Fruit fly (Drosophila melanogaster) whole organism, prepupa: ENCODE data around the gene Ak1.

ENCODE experiments used
- CG11762 ChIP-seq: fragments of 200-800 bp; sonication (Bioruptor generic); optimal IDR thresholded peaks from 3 replicates; lab custom pipeline; 2016; ENCODE audit warnings: missing biosample characterization, missing genetic modification characterization; ENCODE audit not compliant: insufficient read depth
- CG11902 ChIP-seq: fragments of 200-800 bp; sonication (Bioruptor generic); optimal IDR thresholded peaks from 3 replicates; lab custom pipeline; 2016; ENCODE audit warnings: missing biosample characterization, missing genetic modification characterization
- CG15336 ChIP-seq: fragments of 200-800 bp; sonication (Bioruptor generic); IDR thresholded peaks from 2 replicates; pipeline ENCODE4 v1.3.6; 2022; ENCODE audit warnings: missing biosample characterization, missing genetic modification characterization
- CG1621 ChIP-seq: fragments of 200-800 bp; sonication (Bioruptor generic); optimal IDR thresholded peaks from 3 replicates; lab custom pipeline; 2018; ENCODE audit warnings: missing biosample characterization, mild to moderate bottlenecking, missing genetic modification characterization
- CG31627 ChIP-seq: fragments of 200-800 bp; sonication (Bioruptor generic); optimal IDR thresholded peaks from 3 replicates; lab custom pipeline; 2016; ENCODE audit warnings: missing biosample characterization, missing genetic modification characterization
- CG32006 ChIP-seq: fragments of 200-800 bp; sonication (Bioruptor generic); optimal IDR thresholded peaks from 3 replicates; lab custom pipeline; 2017; ENCODE audit warnings: missing biosample characterization, mild to moderate bottlenecking, missing genetic modification characterization
- CG34406 ChIP-seq: fragments of 200-800 bp; sonication (Bioruptor generic); optimal IDR thresholded peaks from 3 replicates; lab custom pipeline; 2016; ENCODE audit warnings: missing biosample characterization, missing genetic modification characterization
- CG3919 ChIP-seq: fragments of 200-800 bp; sonication (Bioruptor generic); optimal IDR thresholded peaks from 3 replicates; lab custom pipeline; 2016; ENCODE audit warnings: missing biosample characterization, missing genetic modification characterization
- CG4318 ChIP-seq: fragments of 200-800 bp; sonication (Bioruptor generic); optimal IDR thresholded peaks from 3 replicates; lab custom pipeline; 2017; ENCODE audit warnings: missing biosample characterization, mild to moderate bottlenecking, missing genetic modification characterization
- CG6163 ChIP-seq: fragments of 200-800 bp; sonication (Bioruptor generic); IDR thresholded peaks from 3 replicates; pipeline ENCODE4 v1.3.6; 2022; ENCODE audit warnings: missing biosample characterization, missing genetic modification characterization
- CG6792 ChIP-seq: fragments of 200-800 bp; sonication (Bioruptor generic); optimal IDR thresholded peaks from 3 replicates; lab custom pipeline; 2016; ENCODE audit warnings: missing biosample characterization, missing genetic modification characterization
- CG6808 ChIP-seq: fragments of 200-800 bp; sonication (Bioruptor generic); optimal IDR thresholded peaks from 3 replicates; lab custom pipeline; 2017; ENCODE audit warnings: missing biosample characterization, missing genetic modification characterization, mild to moderate bottlenecking, moderate library complexity, missing genetic modification reagents
- CG7368 ChIP-seq: fragments of 200-800 bp; sonication (Bioruptor generic); optimal IDR thresholded peaks from 3 replicates; lab custom pipeline; 2016; ENCODE audit warnings: missing biosample characterization, missing genetic modification characterization
- CG8119 ChIP-seq: fragments of 200-800 bp; sonication (Bioruptor generic); IDR thresholded peaks from 3 replicates; pipeline ENCODE4 v1.3.6; 2022; ENCODE audit warnings: missing biosample characterization, missing genetic modification characterization
- CG9139 ChIP-seq: fragments of 200-800 bp; sonication (Bioruptor generic); optimal IDR thresholded peaks from 3 replicates; lab custom pipeline; 2017; ENCODE audit warnings: missing biosample characterization, mild to moderate bottlenecking, missing genetic modification characterization
- Eip75B ChIP-seq: fragments of 200-800 bp; sonication (Bioruptor generic); optimal IDR thresholded peaks from 3 replicates; lab custom pipeline; 2016; ENCODE audit warnings: missing biosample characterization, missing genetic modification characterization
- Eip78C ChIP-seq: fragments of 200-800 bp; sonication (Bioruptor generic); peaks from one replicate; lab custom pipeline; 2016; ENCODE audit warnings: missing biosample characterization, missing genetic modification characterization
- Eip93F ChIP-seq: fragments of 200-800 bp; sonication (Bioruptor generic); optimal IDR thresholded peaks from 2 replicates; lab custom pipeline; 2016; ENCODE audit warnings: missing biosample characterization, mild to moderate bottlenecking, missing genetic modification characterization
- Ets96B ChIP-seq: fragments of 200-800 bp; optimal IDR thresholded peaks from 2 replicates; lab custom pipeline; 2019; ENCODE audit warnings: missing biosample characterization, mild to moderate bottlenecking, missing genetic modification characterization, moderate library complexity
- Gug ChIP-seq: fragments of 200-800 bp; sonication (Bioruptor generic); IDR thresholded peaks from 2 replicates; pipeline ENCODE4 v1.3.6; 2022; ENCODE audit warnings: missing biosample characterization, missing genetic modification characterization
- Hr4 ChIP-seq: fragments of 200-800 bp; sonication (Bioruptor generic); optimal IDR thresholded peaks from 3 replicates; lab custom pipeline; 2016; ENCODE audit warnings: missing biosample characterization, missing genetic modification characterization
- Lpt ChIP-seq: fragments of 200-800 bp; sonication (Bioruptor generic); optimal IDR thresholded peaks from 3 replicates; lab custom pipeline; 2016; ENCODE audit warnings: missing biosample characterization, missing genetic modification characterization
- OdsH ChIP-seq: fragments of 200-800 bp; sonication (Bioruptor generic); optimal IDR thresholded peaks from 3 replicates; lab custom pipeline; 2016; ENCODE audit warnings: missing biosample characterization, missing genetic modification characterization
- Smox ChIP-seq: fragments of 200-800 bp; sonication (Bioruptor generic); optimal IDR thresholded peaks from 3 replicates; lab custom pipeline; 2016; ENCODE audit warnings: missing biosample characterization, missing genetic modification characterization
- Sox102F ChIP-seq: fragments of 200-800 bp; sonication (Bioruptor generic); optimal IDR thresholded peaks from 2 replicates; lab custom pipeline; 2016; ENCODE audit warnings: missing biosample characterization, mild to moderate bottlenecking, missing genetic modification characterization
- Sox15 ChIP-seq: fragments of 200-800 bp; sonication (Bioruptor generic); optimal IDR thresholded peaks from 3 replicates; lab custom pipeline; 2016; ENCODE audit warnings: missing biosample characterization, missing genetic modification characterization
- acj6 ChIP-seq: fragments of 200-800 bp; sonication (Bioruptor generic); optimal IDR thresholded peaks from 3 replicates; lab custom pipeline; 2016; ENCODE audit warnings: missing biosample characterization, missing genetic modification characterization
- dac ChIP-seq: fragments of 200-800 bp; sonication (Bioruptor generic); optimal IDR thresholded peaks from 2 replicates; lab custom pipeline; 2017; ENCODE audit warnings: missing biosample characterization, mild to moderate bottlenecking, missing genetic modification characterization
- dsx ChIP-seq: fragments of 200-800 bp; optimal IDR thresholded peaks from 3 replicates; lab custom pipeline; 2019; ENCODE audit warnings: missing biosample characterization, mild to moderate bottlenecking, missing genetic modification characterization, moderate library complexity; ENCODE audit not compliant: poor library complexity, severe bottlenecking
- eg ChIP-seq: fragments of 200-800 bp; sonication (Bioruptor generic); IDR thresholded peaks from 3 replicates; pipeline ENCODE4 v1.3.6; 2022; ENCODE audit warnings: missing biosample characterization, missing genetic modification characterization
- esn ChIP-seq: fragments of 200-800 bp; sonication (Bioruptor generic); optimal IDR thresholded peaks from 2 replicates; lab custom pipeline; 2016; ENCODE audit warnings: missing biosample characterization, mild to moderate bottlenecking, missing genetic modification characterization, moderate library complexity
- fkh ChIP-seq: fragments of 200-800 bp; sonication (Bioruptor generic); optimal IDR thresholded peaks from 3 replicates; lab custom pipeline; 2017; ENCODE audit warnings: missing biosample characterization, mild to moderate bottlenecking, missing genetic modification characterization, moderate library complexity
- net ChIP-seq: fragments of 200-800 bp; sonication (Bioruptor generic); optimal IDR thresholded peaks from 3 replicates; lab custom pipeline; 2016; ENCODE audit warnings: missing biosample characterization, missing genetic modification characterization
- salr ChIP-seq, 2 experiments: fragments of 200-800 bp; sonication (Bioruptor generic); optimal IDR thresholded peaks; 3 replicates each; lab custom pipeline; 2016 to 2018; ENCODE audit warnings: missing biosample characterization in 2 of 2, missing genetic modification characterization in 2 of 2, mild to moderate bottlenecking in 1 of 2
- spab ChIP-seq: fragments of 200-800 bp; sonication (Bioruptor generic); optimal IDR thresholded peaks from 2 replicates; lab custom pipeline; 2017; ENCODE audit warnings: missing biosample characterization, mild to moderate bottlenecking, missing genetic modification characterization, missing genetic modification reagents
- ss ChIP-seq, 2 experiments: fragments of 200-800 bp; sonication (Bioruptor generic); optimal IDR thresholded peaks; 2 replicates in 1 of 2; 3 replicates in 1 of 2; lab custom pipeline; 2017 to 2018; ENCODE audit warnings: mild to moderate bottlenecking in 2 of 2, missing biosample characterization in 2 of 2, missing genetic modification characterization in 2 of 2, moderate library complexity in 1 of 2
- vri ChIP-seq: fragments of 200-800 bp; sonication (Bioruptor generic); optimal IDR thresholded peaks from 3 replicates; lab custom pipeline; 2016; ENCODE audit warnings: missing biosample characterization, mild to moderate bottlenecking, missing genetic modification characterization

The Ak1 gene

dm6 chr3L:12222945-12223634, 19.2 kb upstream of the Ak1 start:
- TF ChIP-seq spab (no peak), dsx (no peak), CG11762 (GFP tag; lab: Kevin White, UChicago) (no peak), CG34406 (no peak), Sox15 (no peak), Hr4 (GFP tag; lab: Kevin White, UChicago) (peak; percentile 33), CG32006 (GFP tag; lab: Kevin White, UChicago) (peak; percentile 17), ss (GFP tag; optimal IDR thresholded peaks at IDR 0.05; lab: Kevin White, UChicago) (no peak), net (no peak), CG9139 (GFP tag; lab: Kevin White, UChicago) (no peak), CG7368 (no peak), CG31627 (no peak), CG15336 (GFP tag; lab: Robert Waterston, UW) (peak; percentile 72), Smox (GFP tag; lab: Kevin White, UChicago) (no peak), esn (GFP tag; lab: Kevin White, UChicago) (no peak), CG6163 (peak; percentile 36; the same call in 1 of the 3 replicates), dac (GFP tag; lab: Kevin White, UChicago) (no peak), eg (peak; percentile 66), Lpt (GFP tag; lab: Kevin White, UChicago) (no peak), acj6 (GFP tag; lab: Kevin White, UChicago) (peak; percentile 11), CG11902 (no peak)

dm6 chr3L:12205848-12206247, 2.0 kb upstream of the Ak1 start, which contains the start of gene Tsen54:
TSS of gene Tsen54 (minus strand) at chr3L:12206022.
- TF ChIP-seq Eip75B (GFP tag; lab: Kevin White, UChicago) (no peak), CG8119 (GFP tag; lab: Robert Waterston, UW) (no peak), CG1621 (tag; lab: Kevin White, UChicago) (no peak), Lpt (GFP tag; lab: Kevin White, UChicago) (no peak), vri (GFP tag; lab: Kevin White, UChicago) (no peak), Sox102F (GFP tag; lab: Kevin White, UChicago) (no peak), CG4318 (no peak), Ets96B (no peak), CG15336 (GFP tag; lab: Robert Waterston, UW) (no peak), Eip78C (GFP tag; lab: Kevin White, UChicago) (no peak), fkh (GFP tag; lab: Kevin White, UChicago) (no peak), esn (GFP tag; lab: Kevin White, UChicago) (no peak), Gug (GFP tag; lab: Robert Waterston, UW) (no peak), acj6 (GFP tag; lab: Kevin White, UChicago) (no peak), salr (GFP tag; optimal IDR thresholded peaks at IDR 0.05; lab: Kevin White, UChicago) (no peak), Smox (GFP tag; lab: Kevin White, UChicago) (no peak), CG6808 (no peak), CG6792 (GFP tag; lab: Kevin White, UChicago) (no peak), OdsH (no peak), Eip93F (no peak)
- TF ChIP-seq, all 60 proteins: peak for 0

- TF ChIP-seq Sox102F (GFP tag; lab: Kevin White, UChicago), result no peak
- TF ChIP-seq CG31627, result no peak
- no peak for TF ChIP-seq vri (GFP tag; lab: Kevin White, UChicago)
- no peak for TF ChIP-seq eg
- no peak for TF ChIP-seq CG3919 (GFP tag; lab: Kevin White, UChicago)
- TF ChIP-seq dsx, result no peak
- no peak for TF ChIP-seq CG32006 (GFP tag; lab: Kevin White, UChicago)
Measured at dm6 chr3L:12202980-12203379, 902 bp downstream of the Ak1 start.
